Worm (Caenorhabditis elegans) whole organism, L4 larva: ENCODE results near the gene rga-3.

Experiments
- mxl-2 ChIP-seq: fragments of 200-800 bp; sonication (Bioruptor generic); conservative IDR thresholded peaks from 2 replicates; pipeline ENCODE4 v1.3.6; 2022; ENCODE audit warnings: missing genetic modification reagents, missing genetic modification characterization, missing compliant biosample characterization
- unc-130 ChIP-seq: sonication (generic microtip); optimal IDR thresholded peaks from 2 replicates; lab custom pipeline; 2016; ENCODE audit warnings: missing genetic modification reagents, missing genetic modification characterization, missing compliant biosample characterization

- TF ChIP-seq unc-130 (no peak), mxl-2 (GFP tag; lab: Robert Waterston, UW) (no peak)
Measured at ce11 chrV:5736068-5736467, 18.4 kb downstream of the rga-3 start, which contains the start of gene K09H11.6.
